Worm (Caenorhabditis elegans) whole organism, L4/young adult: ENCODE results near the gene ncx-2.

Source experiments
- W03F9.2 ChIP-seq: fragments of 150-350 bp; optimal IDR thresholded peaks from 2 replicates; lab custom pipeline; 2014; ENCODE audit warnings: missing biosample characterization, missing genetic modification characterization
- him-1 ChIP-seq: sonication (generic microtip); optimal IDR thresholded peaks from 2 replicates; lab custom pipeline; 2016; ENCODE audit warnings: missing genotype, missing genetic modification reagents, missing genetic modification characterization, missing compliant biosample characterization

- TF ChIP-seq him-1 (tag; lab: Kevin White, UChicago) (no peak), W03F9.2 (tag; lab: Kevin White, UChicago) (no peak)
Observed at ce11 chrV:5351483-5351882, 48.0 kb downstream of the ncx-2 start, which contains the start of gene srd-9.
